Worm (Caenorhabditis elegans): ENCODE results near the gene str-112.

The str-112 gene

DNA sequence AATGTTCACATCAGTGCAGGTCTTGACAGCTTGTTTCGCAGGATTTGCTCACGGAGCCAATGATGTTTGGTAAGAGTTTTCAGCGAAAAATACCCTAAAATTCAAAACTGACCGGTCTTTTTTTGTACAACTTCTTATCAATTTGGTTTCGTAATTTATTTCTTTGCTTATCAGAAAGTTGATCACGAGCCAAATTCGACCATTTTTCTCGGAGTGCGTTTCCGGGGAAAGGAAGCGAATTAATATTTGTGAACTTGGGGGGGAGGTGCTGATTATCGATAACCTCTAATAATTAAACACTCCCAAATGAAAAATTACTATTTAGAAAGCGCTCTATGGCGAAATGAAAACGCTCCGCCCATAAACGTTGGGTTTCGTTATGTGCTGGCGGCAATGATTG lies 48.4 kb upstream of the str-112 start (continued):
- TF ChIP-seq ztf-11 (tag; optimal IDR thresholded peaks at IDR 0.05): no peak
- no peak for TF ChIP-seq F37D6.2 (tag; optimal IDR thresholded peaks at IDR 0.05)
- TF ChIP-seq skn-1 (tag; optimal IDR thresholded peaks at IDR 0.05): no peak
- no peak for TF ChIP-seq R02D3.7 (tag; optimal IDR thresholded peaks at IDR 0.05)
- peak; percentile 75 for TF ChIP-seq nhr-28 (tag; optimal IDR thresholded peaks at IDR 0.05)
- TF ChIP-seq hlh-11 (tag; optimal IDR thresholded peaks at IDR 0.05): peak; percentile 52
- no peak for TF ChIP-seq lin-38 (GFP tag; IDR thresholded peaks at IDR 0.05)
- TF ChIP-seq mdl-1 (tag; optimal IDR thresholded peaks at IDR 0.05): no peak
- no peak for TF ChIP-seq jun-1 (tag; optimal IDR thresholded peaks at IDR 0.05)
- no peak for TF ChIP-seq sdz-12 (GFP tag; optimal IDR thresholded peaks at IDR 0.05)
- no peak for TF ChIP-seq ceh-28 (tag; optimal IDR thresholded peaks at IDR 0.05)
- no peak for TF ChIP-seq egl-27 (tag; optimal IDR thresholded peaks at IDR 0.05)
- no peak for TF ChIP-seq lin-29 (GFP tag; IDR thresholded peaks at IDR 0.05)
- no peak for TF ChIP-seq ZK546.5 (tag; optimal IDR thresholded peaks at IDR 0.05)
- TF ChIP-seq Y5F2A.4 (GFP tag; optimal IDR thresholded peaks at IDR 0.05): no peak
- no peak for TF ChIP-seq F44E2.7 (GFP tag; IDR thresholded peaks at IDR 0.05)
- TF ChIP-seq set-16 (GFP tag; IDR thresholded peaks at IDR 0.05): no peak
- no peak for TF ChIP-seq unc-62 (GFP tag; optimal IDR thresholded peaks at IDR 0.05 in 1 of 2)
- no peak for TF ChIP-seq unc-62 (tag; optimal IDR thresholded peaks at IDR 0.05)
- TF ChIP-seq dve-1 (tag; optimal IDR thresholded peaks at IDR 0.05; ENCODE audit: insufficient read depth): peak; percentile 25
- peak; percentile 49 for TF ChIP-seq nhr-77 (tag; optimal IDR thresholded peaks at IDR 0.05)
- TF ChIP-seq F49E8.2 (tag; optimal IDR thresholded peaks at IDR 0.05; ENCODE audit: borderline replicate concordance): no peak
- no peak for TF ChIP-seq ztf-7 (tag; optimal IDR thresholded peaks at IDR 0.05)
- no peak for TF ChIP-seq tra-1 (GFP tag; IDR thresholded peaks at IDR 0.05)
- TF ChIP-seq nhr-42 (GFP tag; IDR thresholded peaks at IDR 0.05): no peak
- TF ChIP-seq nhr-237 (tag; optimal IDR thresholded peaks at IDR 0.05): no peak
- TF ChIP-seq F10B5.3 (tag; optimal IDR thresholded peaks at IDR 0.05): no peak

DNA sequence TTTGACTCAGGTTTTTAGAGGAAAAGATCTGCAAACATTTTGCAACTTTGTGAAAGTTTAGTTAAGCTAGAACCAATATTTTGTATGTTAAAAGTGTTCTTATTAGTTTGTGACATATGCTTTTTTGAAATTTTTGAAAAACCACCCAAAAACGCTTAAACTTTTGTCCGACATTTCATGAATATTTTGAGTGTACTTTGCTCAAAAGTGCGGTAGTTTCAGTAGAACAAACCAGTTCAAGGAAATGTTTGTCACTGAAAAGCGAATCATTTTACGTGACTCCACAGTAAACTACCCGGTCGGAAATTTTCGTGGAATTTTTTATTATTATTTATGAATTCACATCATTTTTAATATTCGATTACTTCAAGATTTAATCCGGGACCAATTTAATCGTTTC lies 46.3 kb upstream of the str-112 start, which contains the start of gene pitr-5:
TSS of gene pitr-5 (plus strand) at position 301 of the 400 bp plus-strand sequence.
- TF ChIP-seq hmg-1.1 (GFP tag; IDR thresholded peaks at IDR 0.05): no peak
- no peak for TF ChIP-seq unc-130 (GFP tag; optimal IDR thresholded peaks at IDR 0.05)
- TF ChIP-seq pqm-1 (tag; optimal IDR thresholded peaks at IDR 0.05): no peak
- no peak for TF ChIP-seq nhr-237 (tag; optimal IDR thresholded peaks at IDR 0.05)
- no peak for TF ChIP-seq ceh-32 (tag; optimal IDR thresholded peaks at IDR 0.05; ENCODE audit: poor library complexity)
- no peak for TF ChIP-seq vab-7 (GFP tag; IDR thresholded peaks at IDR 0.05)

DNA sequence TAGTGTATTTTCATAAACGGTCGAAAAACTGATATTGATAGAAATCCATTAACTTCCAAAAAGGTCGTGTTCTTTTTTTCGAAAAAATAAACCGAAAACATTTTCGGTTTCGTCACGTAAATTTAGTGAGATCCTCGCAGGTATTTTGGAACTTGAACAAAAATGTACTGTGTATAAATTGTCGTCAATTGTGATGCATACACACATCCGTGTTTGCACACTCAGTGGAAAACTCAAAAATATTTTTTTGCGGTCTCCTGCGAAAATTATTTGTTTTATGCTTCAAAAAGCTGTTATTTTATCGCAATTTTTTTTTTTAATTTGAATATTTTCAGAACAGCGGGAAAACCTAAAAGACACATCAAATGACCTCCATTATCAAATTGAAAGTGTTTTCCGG lies 40.6 kb upstream of the str-112 start, which contains the start of gene cpsf-2:
TSS of gene cpsf-2 (plus strand) at position 330 of the 400 bp plus-strand sequence.
- TF ChIP-seq hif-1 (tag; optimal IDR thresholded peaks at IDR 0.05): no peak
- TF ChIP-seq D1046.2 (GFP tag; IDR thresholded peaks at IDR 0.05): no peak
- TF ChIP-seq sdz-12 (GFP tag; optimal IDR thresholded peaks at IDR 0.05): no peak
- TF ChIP-seq daf-16 (GFP tag; optimal IDR thresholded peaks at IDR 0.05): no peak
- TF ChIP-seq daf-16 (tag; optimal IDR thresholded peaks at IDR 0.05): no peak
- peak; percentile 1 for TF ChIP-seq dpl-1 (GFP tag; optimal IDR thresholded peaks at IDR 0.05)
- no peak for TF ChIP-seq lir-3 (tag; optimal IDR thresholded peaks at IDR 0.05)
- no peak for TF ChIP-seq T20F7.1 (GFP tag; optimal IDR thresholded peaks at IDR 0.05)
- no peak for TF ChIP-seq lsy-2 (tag; optimal IDR thresholded peaks at IDR 0.05)
- TF ChIP-seq hlh-11 (tag; optimal IDR thresholded peaks at IDR 0.05): no peak
- TF ChIP-seq mes-2 (tag; optimal IDR thresholded peaks at IDR 0.05; ENCODE audit: poor library complexity, severe bottlenecking): peak; percentile 47
- TF ChIP-seq aha-1 (tag): peak; percentile 72

All from whole organism, L4 larva.